Fruit fly (Drosophila melanogaster): Measurements from ENCODE around the gene inaF-B.
"Not testable (repeated sequence)": the region's sequence is repeated elsewhere in the genome, so short reads cannot be mapped to it uniquely, and the experiment has no call there.

dm6 chrX:11753973-11754372 lies 21.4 kb upstream of the inaF-B start, which contains the start of gene m:
- not testable (repeated sequence) for TF ChIP-seq h, insv (optimal IDR thresholded peaks at IDR 0.05)

All from Kc167 (cell line).